Fruit fly (Drosophila melanogaster) whole organism, embryonic: ENCODE results near the gene Fitm.

Source experiments
- BEAF-32 ChIP-seq: fragments of 200-800 bp; sonication (Bioruptor generic); optimal IDR thresholded peaks from 3 replicates; lab custom pipeline; 2017; ENCODE audit warnings: missing biosample characterization, missing genetic modification characterization, mild to moderate bottlenecking, moderate library complexity, missing genetic modification reagents
- CG11723 ChIP-seq: fragments of 200-800 bp; sonication (Bioruptor generic); optimal IDR thresholded peaks from 2 replicates; lab custom pipeline; 2017; ENCODE audit warnings: missing biosample characterization, mild to moderate bottlenecking, missing genetic modification characterization
- CG12236 ChIP-seq: fragments of 200-800 bp; sonication (Bioruptor generic); optimal IDR thresholded peaks from 2 replicates; lab custom pipeline; 2016; ENCODE audit warnings: missing biosample characterization, missing genetic modification characterization
- CG12299 ChIP-seq: fragments of 200-800 bp; sonication (Bioruptor generic); optimal IDR thresholded peaks from 2 replicates; lab custom pipeline; 2018; ENCODE audit warnings: missing biosample characterization, mild to moderate bottlenecking, missing genetic modification characterization
- CG12391 ChIP-seq: fragments of 200-800 bp; sonication (Bioruptor generic); optimal IDR thresholded peaks from 3 replicates; lab custom pipeline; 2018; ENCODE audit warnings: missing biosample characterization, mild to moderate bottlenecking, missing genetic modification characterization, moderate library complexity
- CG12659 ChIP-seq: fragments of 200-800 bp; sonication (Bioruptor generic); optimal IDR thresholded peaks from 3 replicates; lab custom pipeline; 2017; ENCODE audit warnings: mild to moderate bottlenecking, missing biosample characterization, missing genetic modification reagents, missing genetic modification characterization
- CG13894 ChIP-seq: fragments of 200-800 bp; sonication (Bioruptor generic); optimal IDR thresholded peaks from 3 replicates; lab custom pipeline; 2018; ENCODE audit warnings: missing biosample characterization, mild to moderate bottlenecking, missing genetic modification characterization, moderate library complexity
- CG15479 ChIP-seq: fragments of 200-800 bp; sonication (Bioruptor generic); optimal IDR thresholded peaks from 3 replicates; lab custom pipeline; 2019; ENCODE audit warnings: missing biosample characterization, mild to moderate bottlenecking, missing genetic modification characterization, moderate library complexity
- CG15514 ChIP-seq: fragments of 200-800 bp; sonication (Bioruptor generic); optimal IDR thresholded peaks from 3 replicates; lab custom pipeline; 2017; ENCODE audit warnings: missing biosample characterization, missing genetic modification characterization, mild to moderate bottlenecking, moderate library complexity, missing genetic modification reagents
- CG18476 ChIP-seq: fragments of 200-800 bp; sonication (Bioruptor generic); optimal IDR thresholded peaks from 2 replicates; lab custom pipeline; 2016; ENCODE audit warnings: missing biosample characterization, mild to moderate bottlenecking, missing genetic modification characterization
- CG3995 ChIP-seq: fragments of 200-800 bp; sonication (Bioruptor generic); optimal IDR thresholded peaks from 3 replicates; lab custom pipeline; 2016; ENCODE audit warnings: missing biosample characterization, missing genetic modification characterization
- CG4360 ChIP-seq: fragments of 200-800 bp; sonication (Bioruptor generic); IDR thresholded peaks from 2 replicates; pipeline ENCODE4 v1.3.6; 2022; ENCODE audit warnings: missing biosample characterization, missing genetic modification characterization
- CG4854 ChIP-seq: fragments of 200-800 bp; sonication (Bioruptor generic); optimal IDR thresholded peaks from 2 replicates; lab custom pipeline; 2016; ENCODE audit warnings: missing biosample characterization, missing genetic modification characterization, inconsistent platforms
- CG6689 ChIP-seq: fragments of 200-800 bp; sonication (Bioruptor generic); IDR thresholded peaks from 2 replicates; pipeline ENCODE4 v1.3.6; 2022; ENCODE audit warnings: missing biosample characterization, missing genetic modification characterization
- CG6791 ChIP-seq: fragments of 200-800 bp; sonication (Bioruptor generic); IDR thresholded peaks from 3 replicates; pipeline ENCODE4 v1.3.6; 2022; ENCODE audit warnings: missing biosample characterization, missing genetic modification characterization; ENCODE audit not compliant: partially characterized antibody
- CoRest ChIP-seq: fragments of 200-800 bp; sonication (Bioruptor generic); optimal IDR thresholded peaks from 3 replicates; lab custom pipeline; 2018; ENCODE audit warnings: missing biosample characterization, mild to moderate bottlenecking, missing genetic modification characterization, moderate library complexity
- Deaf1 ChIP-seq: fragments of 200-800 bp; optimal IDR thresholded peaks from 3 replicates; lab custom pipeline; 2019; ENCODE audit warnings: missing biosample characterization, mild to moderate bottlenecking, missing genetic modification characterization, moderate library complexity
- Dref ChIP-seq: fragments of 200-800 bp; sonication (Bioruptor generic); IDR thresholded peaks from 2 replicates; pipeline ENCODE4 v1.3.6; 2022; ENCODE audit warnings: missing biosample characterization, missing genetic modification characterization
- Hr78 ChIP-seq, 2 experiments: fragments of 200-800 bp in 1 of 2; fragments of >200 bp in 1 of 2; sonication (Bioruptor generic) in 1 of 2; optimal IDR thresholded peaks; 2 replicates each; lab custom pipeline; 2017 to 2019; ENCODE audit warnings: missing biosample characterization in 2 of 2, missing genetic modification characterization in 2 of 2, mild to moderate bottlenecking in 1 of 2, moderate library complexity in 1 of 2
- NC2β ChIP-seq: fragments of 200-800 bp; sonication (Bioruptor generic); optimal IDR thresholded peaks from 2 replicates; lab custom pipeline; 2016; ENCODE audit warnings: missing biosample characterization, missing genetic modification characterization
- ap ChIP-seq: fragments of 200-800 bp; sonication (Bioruptor generic); IDR thresholded peaks from 2 replicates; pipeline ENCODE4 v1.3.6; 2022; ENCODE audit warnings: missing biosample characterization, missing genetic modification characterization
- ase ChIP-seq: fragments of 200-800 bp; sonication (Bioruptor generic); IDR thresholded peaks from 3 replicates; pipeline ENCODE4 v1.3.6; 2022; ENCODE audit warnings: missing biosample characterization, missing genetic modification characterization
- ato ChIP-seq: fragments of 200-800 bp; sonication (Bioruptor generic); IDR thresholded peaks from 2 replicates; pipeline ENCODE4 v1.3.6; 2022; ENCODE audit warnings: missing biosample characterization, missing genetic modification characterization; ENCODE audit not compliant: partially characterized antibody
- bigmax ChIP-seq: fragments of 200-800 bp; sonication (Bioruptor generic); optimal IDR thresholded peaks from 2 replicates; lab custom pipeline; 2018; ENCODE audit warnings: missing biosample characterization, mild to moderate bottlenecking, missing genetic modification characterization
- bsh ChIP-seq, 2 experiments: fragments of 200-800 bp; sonication (Bioruptor generic); optimal IDR thresholded peaks; 2 replicates each; lab custom pipeline; 2017 to 2018; ENCODE audit warnings: mild to moderate bottlenecking in 2 of 2, missing biosample characterization in 2 of 2, missing genetic modification characterization in 2 of 2, moderate library complexity in 1 of 2
- caup ChIP-seq: fragments of 200-800 bp; sonication (Bioruptor generic); optimal IDR thresholded peaks from 3 replicates; lab custom pipeline; 2017; ENCODE audit warnings: missing biosample characterization, mild to moderate bottlenecking, missing genetic modification characterization, moderate library complexity; ENCODE audit not compliant: severe bottlenecking
- crp ChIP-seq, 2 experiments: fragments of 200-800 bp; sonication (Bioruptor generic); optimal IDR thresholded peaks; 2 replicates in 1 of 2; 3 replicates in 1 of 2; lab custom pipeline; 2017; ENCODE audit warnings: missing biosample characterization in 2 of 2, missing genetic modification characterization in 2 of 2, mild to moderate bottlenecking in 1 of 2, moderate library complexity in 1 of 2
- da ChIP-seq: fragments of 200-800 bp; sonication (Bioruptor generic); optimal IDR thresholded peaks from 2 replicates; lab custom pipeline; 2016; ENCODE audit warnings: missing biosample characterization, missing genetic modification characterization
- dan ChIP-seq: fragments of 200-800 bp; sonication (Bioruptor generic); IDR thresholded peaks from 2 replicates; pipeline ENCODE4 v1.3.6; 2022; ENCODE audit warnings: missing biosample characterization, missing genetic modification characterization
- fru ChIP-seq: fragments of >200 bp; optimal IDR thresholded peaks from 2 replicates; lab custom pipeline; 2017
- gsb-n ChIP-seq: fragments of 200-800 bp; sonication (Bioruptor generic); optimal IDR thresholded peaks from 3 replicates; lab custom pipeline; 2018; ENCODE audit warnings: missing biosample characterization, mild to moderate bottlenecking, missing genetic modification characterization
- ham ChIP-seq: fragments of 200-800 bp; sonication (Bioruptor generic); IDR thresholded peaks from 2 replicates; pipeline ENCODE4 v1.3.6; 2022; ENCODE audit warnings: missing biosample characterization, missing genetic modification characterization
- inv ChIP-seq: fragments of 200-800 bp; sonication (Bioruptor generic); IDR thresholded peaks from 2 replicates; pipeline ENCODE4 v1.3.6; 2022; ENCODE audit warnings: missing biosample characterization, missing genetic modification characterization; ENCODE audit not compliant: partially characterized antibody
- jing ChIP-seq: fragments of 200-800 bp; sonication (Bioruptor generic); optimal IDR thresholded peaks from 2 replicates; lab custom pipeline; 2018; ENCODE audit warnings: missing biosample characterization, mild to moderate bottlenecking, missing genetic modification characterization
- lab ChIP-seq: fragments of 200-800 bp; sonication (Bioruptor generic); optimal IDR thresholded peaks from 3 replicates; lab custom pipeline; 2017; ENCODE audit warnings: missing biosample characterization, missing genetic modification characterization, mild to moderate bottlenecking, moderate library complexity, missing genetic modification reagents
- lov ChIP-seq, 2 experiments: fragments of 200-800 bp in 1 of 2; fragments of >200 bp in 1 of 2; sonication (Bioruptor generic) in 1 of 2; IDR thresholded peaks in 1 of 2; optimal IDR thresholded peaks in 1 of 2; 2 replicates in 1 of 2; 3 replicates in 1 of 2; pipeline versions ENCODE4 v1.3.6 to Lab custom; 2017 to 2022; ENCODE audit warnings: missing biosample characterization in 1 of 2, missing genetic modification characterization in 1 of 2
- mld ChIP-seq: fragments of 200-800 bp; sonication (Bioruptor generic); IDR thresholded peaks from 3 replicates; pipeline ENCODE4 v1.3.6; 2022; ENCODE audit warnings: missing biosample characterization, missing genetic modification characterization; ENCODE audit not compliant: partially characterized antibody
- pita ChIP-seq: fragments of 200-800 bp; sonication (Bioruptor generic); optimal IDR thresholded peaks from 2 replicates; lab custom pipeline; 2017; ENCODE audit warnings: missing biosample characterization, mild to moderate bottlenecking, missing genetic modification characterization
- pzg ChIP-seq: fragments of 200-800 bp; sonication (Bioruptor generic); optimal IDR thresholded peaks from 3 replicates; lab custom pipeline; 2018; ENCODE audit warnings: missing biosample characterization, mild to moderate bottlenecking, missing genetic modification characterization, moderate library complexity
- ro ChIP-seq: fragments of 200-800 bp; sonication (Bioruptor generic); IDR thresholded peaks from 2 replicates; pipeline ENCODE4 v1.3.6; 2022; ENCODE audit warnings: missing biosample characterization, missing genetic modification characterization
- sc ChIP-seq, 3 experiments: fragments of >200 bp in 2 of 3; fragments of 200-800 bp in 1 of 3; sonication (Bioruptor generic) in 1 of 3; optimal IDR thresholded peaks; 2 replicates in 2 of 3; 3 replicates in 1 of 3; lab custom pipeline; 2017; ENCODE audit warnings: mild to moderate bottlenecking in 1 of 3, missing biosample characterization in 1 of 3, missing genetic modification characterization in 1 of 3, missing genetic modification reagents in 1 of 3
- schlank ChIP-seq: fragments of 200-800 bp; sonication (Bioruptor generic); optimal IDR thresholded peaks from 2 replicates; lab custom pipeline; 2018; ENCODE audit warnings: missing biosample characterization, mild to moderate bottlenecking, missing genetic modification characterization
- sd ChIP-seq: fragments of 200-800 bp; sonication (Bioruptor generic); optimal IDR thresholded peaks from 3 replicates; lab custom pipeline; 2018; ENCODE audit warnings: missing biosample characterization, mild to moderate bottlenecking, missing genetic modification characterization, moderate library complexity
- sens ChIP-seq: fragments of 200-800 bp; sonication (Bioruptor generic); peaks from one replicate; lab custom pipeline; 2016; ENCODE audit warnings: missing biosample characterization, missing genetic modification characterization
- stc ChIP-seq: fragments of 200-800 bp; sonication (Bioruptor generic); IDR thresholded peaks from 2 replicates; pipeline ENCODE4 v1.3.6; 2022; ENCODE audit warnings: missing biosample characterization, missing genetic modification characterization
- stwl ChIP-seq: fragments of 200-800 bp; sonication (Bioruptor generic); optimal IDR thresholded peaks from 3 replicates; lab custom pipeline; 2018; ENCODE audit warnings: missing biosample characterization, mild to moderate bottlenecking, missing genetic modification characterization, moderate library complexity
- tin ChIP-seq: fragments of 200-800 bp; sonication (Bioruptor generic); optimal IDR thresholded peaks from 3 replicates; lab custom pipeline; 2016; ENCODE audit warnings: missing biosample characterization, missing genetic modification characterization
- unpg ChIP-seq: fragments of 200-800 bp; sonication (Bioruptor generic); optimal IDR thresholded peaks from 3 replicates; lab custom pipeline; 2018; ENCODE audit warnings: missing biosample characterization, mild to moderate bottlenecking, missing genetic modification characterization, moderate library complexity
- zfh1 ChIP-seq: fragments of 200-800 bp; sonication (Bioruptor generic); IDR thresholded peaks from 3 replicates; pipeline ENCODE4 v1.3.6; 2022; ENCODE audit warnings: missing biosample characterization, missing genetic modification characterization

Gene Fitm

dm6 chr3L:5187572-5187934, 41.7 kb upstream of the Fitm start (continued):
- TF ChIP-seq sd (tag; lab: Kevin White, UChicago) (no peak), caup (GFP tag; lab: Kevin White, UChicago) (no peak), tin (GFP tag; lab: Kevin White, UChicago) (peak; percentile 9), crp (GFP tag; optimal IDR thresholded peaks at IDR 0.05; lab: Kevin White, UChicago) (no peak), inv (GFP tag; lab: Robert Waterston, UW) (no peak), pita (GFP tag; lab: Kevin White, UChicago) (no peak), pzg (GFP tag; lab: Kevin White, UChicago) (no peak), CG12391 (tag; lab: Kevin White, UChicago) (peak; percentile 73), bigmax (no peak), CG18476 (no peak), lab (GFP tag; lab: Kevin White, UChicago) (peak; percentile 38), CG12236 (peak; percentile 33), ham (GFP tag; lab: Robert Waterston, UW) (no peak), gsb-n (tag; lab: Kevin White, UChicago) (peak; percentile 39), stc (peak; percentile 60), BEAF-32 (GFP tag; lab: Kevin White, UChicago) (no peak), zfh1 (GFP tag; lab: Robert Waterston, UW) (peak; percentile 82), mld (no peak), ap (GFP tag; lab: Robert Waterston, UW) (peak; percentile 46; the same call in 1 of the 2 replicates), Deaf1 (tag; lab: Kevin White, UChicago) (no peak), lov (optimal IDR thresholded peaks at IDR 0.05; lab: Kevin White, UChicago) (no peak), lov (GFP tag; IDR thresholded peaks at IDR 0.05; lab: Robert Waterston, UW) (peak; percentile 79; the same call in 2 of the 3 replicates), Dref (GFP tag; lab: Robert Waterston, UW) (no peak), CG11723 (GFP tag; lab: Kevin White, UChicago) (no peak), jing (GFP tag; lab: Kevin White, UChicago) (peak; percentile 69), NC2β (GFP tag; lab: Kevin White, UChicago) (peak; percentile 62), CG4360 (0 out of 2 replicates have a peak, but pooled peaks have one; percentile 34), da (no peak), sens (GFP tag; lab: Kevin White, UChicago) (peak; percentile 94), CG4854 (peak; percentile 14), CG13894 (tag; lab: Kevin White, UChicago) (no peak), ato (GFP tag; lab: Robert Waterston, UW) (no peak), CG15479 (GFP tag; lab: Kevin White, UChicago) (no peak), ase (GFP tag; lab: Robert Waterston, UW) (peak; percentile 34; the same call in 1 of the 3 replicates), ro (GFP tag; lab: Robert Waterston, UW) (no peak; the same call in 1 of the 2 replicates), CG6791 (GFP tag; lab: Robert Waterston, UW) (no peak), unpg (GFP tag; lab: Kevin White, UChicago) (peak; percentile 73), CoRest (peak; percentile 53), bsh (GFP tag; optimal IDR thresholded peaks at IDR 0.05; lab: Kevin White, UChicago) (peak in 1 of 2 experiments; percentile 87), CG6689 (GFP tag; lab: Robert Waterston, UW) (peak; percentile 74), dan (GFP tag; lab: Robert Waterston, UW) (no peak), stwl (no peak), CG12299 (tag; lab: Kevin White, UChicago) (no peak), Hr78 (GFP tag; optimal IDR thresholded peaks at IDR 0.05; lab: Kevin White, UChicago) (no peak), CG3995 (GFP tag; lab: Kevin White, UChicago) (no peak), schlank (tag; lab: Kevin White, UChicago) (peak; percentile 2), sc (optimal IDR thresholded peaks at IDR 0.05; lab: Kevin White, UChicago) (no peak), sc (GFP tag; optimal IDR thresholded peaks at IDR 0.05; lab: Kevin White, UChicago) (peak; percentile 38), CG12659 (no peak), CG15514 (GFP tag; lab: Kevin White, UChicago) (no peak), fru (lab: Kevin White, UChicago) (no peak)
